Fruit fly (Drosophila melanogaster) whole organism: ENCODE measurements around the gene CG10283.

Experiments used
- CG8478 ChIP-seq: fragments of >200 bp; optimal IDR thresholded peaks from 2 replicates; lab custom pipeline; 2018; ENCODE audit warnings: inconsistent platforms
- Dll ChIP-seq: fragments of >200 bp; optimal IDR thresholded peaks from 2 replicates; lab custom pipeline; 2017
- EcR ChIP-seq, 2 experiments: fragments of >200 bp; optimal IDR thresholded peaks; 2 replicates each; lab custom pipeline; 2017; ENCODE audit warnings: missing biosample characterization in 2 of 2, missing genetic modification characterization in 2 of 2, missing genetic modification reagents in 2 of 2
- pan ChIP-seq: fragments of >200 bp; optimal IDR thresholded peaks from 2 replicates; lab custom pipeline; 2017
- psq ChIP-seq: fragments of >200 bp; optimal IDR thresholded peaks from 2 replicates; lab custom pipeline; 2017
- usp ChIP-seq: fragments of >200 bp; optimal IDR thresholded peaks from 2 replicates; lab custom pipeline; 2017; ENCODE audit warnings: missing biosample characterization, missing genetic modification characterization, mixed read lengths

The CG10283 gene

DNA sequence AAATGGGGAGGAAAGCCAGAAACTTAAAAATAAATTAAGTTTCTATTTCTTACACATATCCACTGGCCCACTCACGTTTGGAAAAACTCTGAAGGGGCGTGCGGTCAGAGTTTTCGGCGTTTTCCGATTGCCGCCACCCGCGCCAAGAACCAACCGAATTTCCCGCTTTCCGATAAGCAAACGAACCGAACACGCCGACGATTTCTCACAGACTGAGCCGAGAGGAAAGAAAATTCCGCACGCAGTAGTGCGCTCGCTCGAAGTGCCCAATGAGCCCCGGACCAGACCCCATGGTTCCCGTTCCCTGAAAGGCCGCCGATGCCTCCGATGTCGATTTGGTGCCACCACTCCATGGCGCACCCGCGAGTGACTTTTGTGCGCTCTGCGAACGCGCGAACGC is 19.4 kb upstream of the CG10283 start, which contains the start of gene kon:
TSS of gene kon (minus strand) at position 219 of the 400 bp plus-strand sequence.
- TF ChIP-seq pan (lab: Kevin White, UChicago) (no peak), usp (no peak), CG8478 (lab: Kevin White, UChicago) (no peak), EcR (GFP tag; optimal IDR thresholded peaks at IDR 0.05; lab: Kevin White, UChicago) (no peak), psq (no peak), Dll (lab: Kevin White, UChicago) (no peak)

dm6 chr2L:18499900-18500299 is 15.6 kb upstream of the CG10283 start:
- TF ChIP-seq psq, result no peak
- no peak for TF ChIP-seq Dll (lab: Kevin White, UChicago)
- TF ChIP-seq usp, result no peak
- TF ChIP-seq EcR (GFP tag; optimal IDR thresholded peaks at IDR 0.05; lab: Kevin White, UChicago), result no peak
- no peak for TF ChIP-seq CG8478 (lab: Kevin White, UChicago)
- TF ChIP-seq pan (lab: Kevin White, UChicago), result no peak

DNA sequence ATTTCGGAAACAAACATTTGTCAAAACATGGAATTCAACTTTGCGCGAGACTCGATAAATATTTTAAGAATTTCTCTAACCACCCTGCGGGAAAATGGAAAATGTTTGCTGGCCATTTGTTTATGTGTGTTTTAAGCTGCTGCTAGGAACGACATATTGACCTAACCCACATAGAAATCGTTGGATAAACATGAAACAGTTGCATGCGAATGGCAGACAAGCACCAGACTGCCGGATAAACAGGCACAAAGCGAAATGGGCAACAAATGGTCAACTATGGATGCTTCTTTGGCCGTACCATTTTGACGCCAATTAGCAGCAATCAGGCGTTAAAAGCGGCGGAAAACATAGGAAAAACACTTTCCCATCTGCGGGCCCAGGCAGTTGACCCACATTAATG is 12.5 kb upstream of the CG10283 start:
- no peak for TF ChIP-seq EcR (GFP tag; optimal IDR thresholded peaks at IDR 0.05; lab: Kevin White, UChicago)

DNA sequence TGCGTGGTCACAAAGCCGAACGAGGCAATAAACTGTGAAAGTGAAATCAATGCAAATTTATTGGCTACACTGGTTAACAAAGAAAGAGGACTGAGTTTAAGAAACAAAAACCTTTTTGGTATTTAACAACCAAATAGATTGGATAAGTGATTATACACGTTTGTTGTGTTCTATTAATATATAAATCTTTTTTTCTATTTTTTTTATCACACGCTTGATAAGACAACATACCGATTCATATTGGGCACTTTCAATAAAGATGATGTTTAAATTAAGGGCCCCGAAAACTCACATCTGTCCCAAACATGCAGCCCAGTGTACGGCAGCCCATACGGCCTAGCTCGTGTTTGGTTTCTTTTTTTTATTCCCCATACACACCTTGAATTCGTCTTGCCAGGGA is 8.8 kb upstream of the CG10283 start:
- no peak for TF ChIP-seq Dll (lab: Kevin White, UChicago)
- TF ChIP-seq EcR (GFP tag; optimal IDR thresholded peaks at IDR 0.05; lab: Kevin White, UChicago), result no peak
- TF ChIP-seq pan (lab: Kevin White, UChicago), result no peak
- TF ChIP-seq psq, result no peak
- no peak for TF ChIP-seq usp
- no peak for TF ChIP-seq CG8478 (lab: Kevin White, UChicago)

dm6 chr2L:18486828-18487227 is 2.5 kb upstream of the CG10283 start:
- TF ChIP-seq Dll (lab: Kevin White, UChicago) (no peak), psq (no peak), CG8478 (lab: Kevin White, UChicago) (no peak), pan (lab: Kevin White, UChicago) (no peak), EcR (GFP tag; optimal IDR thresholded peaks at IDR 0.05; lab: Kevin White, UChicago) (no peak), usp (no peak)

dm6 chr2L:18485211-18485610 is 898 bp upstream of the CG10283 start, which contains the start of gene grnd:
Gene grnd, plus strand, starts transcription at chr2L:18485417.
- TF ChIP-seq usp, result no peak
- TF ChIP-seq Dll (lab: Kevin White, UChicago), result no peak
- no peak for TF ChIP-seq pan (lab: Kevin White, UChicago)
- no peak for TF ChIP-seq psq
- TF ChIP-seq CG8478 (lab: Kevin White, UChicago), result no peak
- TF ChIP-seq EcR (GFP tag; optimal IDR thresholded peaks at IDR 0.05; lab: Kevin White, UChicago), result no peak

DNA sequence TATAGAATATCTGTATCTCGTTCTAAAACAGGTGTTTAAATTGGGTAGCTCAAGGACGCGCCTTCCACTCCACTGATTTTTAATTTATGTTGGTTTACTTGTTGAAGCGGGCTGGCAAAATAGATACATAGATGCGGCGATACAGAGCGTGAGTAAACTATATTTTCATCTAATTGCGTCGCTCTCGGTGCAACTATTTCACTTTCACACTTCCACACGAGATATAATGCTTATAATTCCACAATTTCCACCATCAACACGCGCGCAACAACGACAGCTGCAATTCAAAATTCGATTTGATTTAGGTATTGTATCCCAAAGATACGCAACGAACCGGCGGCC is 302 bp downstream of the CG10283 start:
- no peak for TF ChIP-seq Dll (lab: Kevin White, UChicago)
- no peak for TF ChIP-seq pan (lab: Kevin White, UChicago)
- no peak for TF ChIP-seq usp
- no peak for TF ChIP-seq psq
- TF ChIP-seq EcR (GFP tag; optimal IDR thresholded peaks at IDR 0.05; lab: Kevin White, UChicago), result no peak
- no peak for TF ChIP-seq CG8478 (lab: Kevin White, UChicago)

DNA sequence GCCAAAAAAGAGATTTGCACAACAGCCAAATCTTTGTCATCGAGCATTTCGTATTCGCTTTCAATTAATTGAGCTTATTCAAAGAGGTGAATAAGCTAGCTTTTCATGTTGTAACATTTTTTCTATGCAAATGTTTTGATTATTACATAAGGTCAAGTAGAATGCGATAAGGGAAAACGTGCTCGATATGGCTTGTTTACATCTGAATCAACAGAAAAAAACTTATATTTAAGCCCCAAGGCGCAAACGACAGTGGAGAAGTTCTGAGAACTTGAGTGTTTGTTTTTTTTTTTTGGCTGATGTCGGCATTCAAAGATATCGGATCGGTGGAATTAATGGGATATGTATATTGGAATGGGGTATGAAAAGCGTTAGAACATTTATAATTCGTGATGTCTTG is 1.3 kb downstream of the CG10283 start:
- TF ChIP-seq pan (lab: Kevin White, UChicago), result no peak
- TF ChIP-seq usp, result no peak
- no peak for TF ChIP-seq psq
- TF ChIP-seq Dll (lab: Kevin White, UChicago), result no peak
- TF ChIP-seq EcR (GFP tag; optimal IDR thresholded peaks at IDR 0.05; lab: Kevin White, UChicago), result no peak
- no peak for TF ChIP-seq CG8478 (lab: Kevin White, UChicago)

dm6 chr2L:18482170-18482569 is 2.1 kb downstream of the CG10283 start:
- TF ChIP-seq Dll (lab: Kevin White, UChicago) (no peak), pan (lab: Kevin White, UChicago) (no peak), EcR (GFP tag; optimal IDR thresholded peaks at IDR 0.05; lab: Kevin White, UChicago) (no peak), CG8478 (lab: Kevin White, UChicago) (no peak), psq (no peak), usp (no peak)

dm6 chr2L:18481746-18482145 is 2.6 kb downstream of the CG10283 start:
- TF ChIP-seq psq (no peak), EcR (GFP tag; optimal IDR thresholded peaks at IDR 0.05; lab: Kevin White, UChicago) (no peak), Dll (lab: Kevin White, UChicago) (no peak), CG8478 (lab: Kevin White, UChicago) (no peak), usp (no peak), pan (lab: Kevin White, UChicago) (no peak)

- no peak for TF ChIP-seq Dll (lab: Kevin White, UChicago)
- TF ChIP-seq usp, result no peak
- no peak for TF ChIP-seq EcR (GFP tag; optimal IDR thresholded peaks at IDR 0.05; lab: Kevin White, UChicago)
- no peak for TF ChIP-seq CG8478 (lab: Kevin White, UChicago)
- no peak for TF ChIP-seq pan (lab: Kevin White, UChicago)
- no peak for TF ChIP-seq psq
Observed at dm6 chr2L:18481064-18481463, 3.2 kb downstream of the CG10283 start.

dm6 chr2L:18480326-18481028 is 3.8 kb downstream of the CG10283 start:
- TF ChIP-seq Dll (lab: Kevin White, UChicago) (no peak), pan (lab: Kevin White, UChicago) (no peak), CG8478 (lab: Kevin White, UChicago) (no peak), EcR (GFP tag; optimal IDR thresholded peaks at IDR 0.05; lab: Kevin White, UChicago) (peak in 1 of 2 experiments; percentile 33)

dm6 chr2L:18479177-18479521 is 5.2 kb downstream of the CG10283 start:
- TF ChIP-seq Dll (lab: Kevin White, UChicago) (no peak), usp (no peak), EcR (GFP tag; optimal IDR thresholded peaks at IDR 0.05; lab: Kevin White, UChicago) (no peak), pan (lab: Kevin White, UChicago) (no peak), CG8478 (lab: Kevin White, UChicago) (no peak), psq (no peak)
